Fruit fly (Drosophila melanogaster): ENCODE measurements around the gene kmg.

The kmg gene

DNA sequence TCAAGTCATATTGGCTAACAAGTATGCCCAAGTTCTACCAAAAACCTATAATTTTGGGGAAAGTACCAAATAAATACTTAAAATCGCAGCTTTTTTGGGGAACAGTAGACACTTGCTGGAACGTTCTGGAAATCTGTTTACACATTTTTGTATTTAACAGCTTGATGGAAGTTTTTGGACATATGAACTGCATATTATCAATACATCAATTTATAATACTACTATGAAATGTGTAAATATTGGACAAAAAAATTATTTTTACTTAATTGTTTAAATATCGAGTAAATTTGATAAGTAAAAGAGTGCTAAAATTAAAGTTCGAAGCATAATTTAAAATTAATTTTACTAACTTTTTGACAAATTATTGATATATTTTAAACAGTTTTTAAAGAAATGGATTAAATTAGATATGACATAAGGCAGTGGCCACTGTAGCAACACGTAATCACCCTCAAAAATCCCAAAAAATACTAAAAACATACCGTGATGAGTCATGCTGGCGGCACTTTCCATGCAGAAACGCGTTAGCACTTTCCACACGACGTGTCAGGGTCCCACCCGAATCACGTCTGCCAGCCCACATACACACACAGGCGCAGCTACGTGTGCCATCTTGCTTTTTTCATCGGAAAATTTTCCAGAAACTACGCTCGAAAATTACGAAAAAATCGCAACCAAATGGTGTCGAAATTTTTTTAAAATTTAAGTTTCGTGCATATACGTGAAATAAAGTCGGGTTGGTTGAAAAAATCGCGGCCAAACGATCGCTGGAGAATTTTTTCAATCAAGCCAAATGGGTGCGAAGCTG, 4.9 kb downstream of the kmg start, which contains the start of gene Sirt1 (continued):
- TF ChIP-seq CG32264 (GFP tag; optimal IDR thresholded peaks at IDR 0.05): peak; percentile 15
- TF ChIP-seq Vsx2 (GFP tag; optimal IDR thresholded peaks at IDR 0.05; ENCODE audit: partially characterized antibody): no peak
- TF ChIP-seq dsf (GFP tag; optimal IDR thresholded peaks at IDR 0.05; ENCODE audit: borderline replicate concordance): peak; percentile 51

DNA sequence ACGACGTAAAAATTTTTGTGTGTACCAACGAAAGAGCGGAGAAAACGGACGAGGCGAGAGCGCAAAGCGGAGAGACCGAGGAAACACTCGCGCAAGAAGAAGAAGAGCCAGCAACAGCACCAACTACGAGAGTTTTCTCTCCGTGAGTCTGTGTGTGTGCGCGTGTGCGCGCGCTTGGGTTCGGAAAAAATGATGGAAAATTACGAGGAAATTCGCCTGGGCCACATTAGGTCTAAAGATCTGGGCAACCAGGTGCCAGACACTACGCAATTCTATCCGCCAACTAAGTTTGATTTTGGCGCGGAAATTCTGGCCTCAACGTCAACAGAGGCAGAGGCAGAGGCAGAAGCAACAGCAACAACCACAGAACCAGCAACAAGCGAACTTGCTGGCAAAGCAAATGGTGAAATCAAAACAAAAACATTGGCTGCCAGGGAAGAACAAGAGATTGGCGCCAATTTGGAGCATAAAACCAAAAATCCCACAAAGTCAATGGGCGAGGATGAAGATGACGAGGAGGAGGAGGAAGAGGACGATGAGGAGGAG, 5.5 kb downstream of the kmg start, which contains the start of gene DnaJ-H:
DnaJ-H (minus strand) TSS at position 271 of the 546 bp plus-strand sequence.
- TF ChIP-seq psq (GFP tag; optimal IDR thresholded peaks at IDR 0.05): peak; percentile 99
- no peak for TF ChIP-seq foxo (GFP tag; optimal IDR thresholded peaks at IDR 0.05)
- TF ChIP-seq dl (GFP tag; optimal IDR thresholded peaks at IDR 0.05; ENCODE audit: insufficient read depth in 1 of 2, partially characterized antibody in 2 of 2): peak in 1 of 2 experiments; percentile 9
- peak; percentile 50 for TF ChIP-seq Dif (GFP tag; optimal IDR thresholded peaks at IDR 0.05; ENCODE audit: partially characterized antibody)
- TF ChIP-seq Jra (GFP tag; optimal IDR thresholded peaks at IDR 0.05): no peak

DNA sequence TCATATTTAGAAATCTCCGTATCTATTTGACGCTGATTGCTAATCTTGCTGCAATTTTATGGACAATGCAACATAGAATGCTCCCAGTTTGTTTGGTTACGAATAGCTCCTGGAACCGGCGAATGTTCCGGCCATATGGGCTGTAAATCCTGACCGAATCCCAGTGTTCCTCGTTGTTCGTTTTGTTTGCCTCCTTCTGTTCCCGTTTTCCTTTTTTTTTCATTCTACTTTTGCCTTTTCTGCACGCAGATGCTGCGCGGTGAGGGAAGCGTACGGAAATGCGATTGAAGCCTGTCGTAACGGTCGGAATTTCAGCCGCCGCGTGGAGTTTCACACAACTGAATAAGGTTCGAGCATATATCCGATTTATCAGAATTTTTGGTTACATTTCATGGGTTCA, 15.8 kb downstream of the kmg start, which contains the start of gene CG43925:
CG43925 (plus strand) TSS at position 301 of the 400 bp plus-strand sequence.
- TF ChIP-seq Jra (GFP tag; optimal IDR thresholded peaks at IDR 0.05): no peak
- no peak for TF ChIP-seq usp (GFP tag; optimal IDR thresholded peaks at IDR 0.05)
- TF ChIP-seq br (GFP tag; optimal IDR thresholded peaks at IDR 0.05): no peak
- TF ChIP-seq CG32264 (GFP tag; optimal IDR thresholded peaks at IDR 0.05): no peak
- TF ChIP-seq h (GFP tag; optimal IDR thresholded peaks at IDR 0.05): no peak
- TF ChIP-seq Dif (GFP tag; optimal IDR thresholded peaks at IDR 0.05; ENCODE audit: partially characterized antibody): no peak
- TF ChIP-seq dmrt93B (GFP tag; optimal IDR thresholded peaks at IDR 0.05): no peak
- no peak for TF ChIP-seq GATAd (GFP tag; optimal IDR thresholded peaks at IDR 0.05)
- no peak for TF ChIP-seq dl (GFP tag; optimal IDR thresholded peaks at IDR 0.05; ENCODE audit: insufficient read depth in 1 of 2, partially characterized antibody in 2 of 2)
- TF ChIP-seq sage (GFP tag; optimal IDR thresholded peaks at IDR 0.05): no peak

DNA sequence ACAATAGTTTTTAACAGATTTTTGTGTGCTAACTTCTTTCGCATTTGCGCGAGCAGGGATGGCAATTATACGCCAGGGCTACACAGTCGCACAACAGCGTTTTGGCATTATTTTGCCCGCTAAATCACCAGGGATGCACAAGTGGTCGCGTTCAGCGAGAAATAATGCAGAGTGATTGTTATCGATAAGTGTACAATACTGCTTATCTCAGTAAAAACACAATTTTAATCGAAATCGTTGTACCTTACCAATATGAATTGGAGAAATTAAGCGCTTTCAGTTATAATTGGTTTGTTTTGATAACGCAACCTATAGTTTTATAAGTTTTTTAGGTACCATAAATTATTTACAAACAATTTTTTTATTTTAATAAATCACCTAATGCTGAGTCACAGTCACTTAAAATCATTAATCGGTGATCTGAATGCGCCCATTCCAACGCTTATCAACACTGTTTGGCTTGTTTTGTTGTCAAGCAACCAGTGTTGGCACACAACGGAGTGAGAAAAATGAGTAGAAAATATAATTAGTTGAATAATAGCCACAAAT, 16.4 kb downstream of the kmg start, which contains the start of the genes Sfmbt and CG5439:
Sfmbt (minus strand) TSS at position 85 of the 549 bp plus-strand sequence.
CG5439 (plus strand) TSS at position 450 of the 549 bp plus-strand sequence.
- TF ChIP-seq pan (optimal IDR thresholded peaks at IDR 0.05) (no peak), usp (GFP tag; optimal IDR thresholded peaks at IDR 0.05) (no peak), jim (GFP tag; optimal IDR thresholded peaks at IDR 0.05) (no peak), CrebA (GFP tag; optimal IDR thresholded peaks at IDR 0.05; ENCODE audit: borderline replicate concordance) (no peak), Sp1 (GFP tag; optimal IDR thresholded peaks at IDR 0.05) (peak; percentile 76), CG32264 (GFP tag; optimal IDR thresholded peaks at IDR 0.05) (peak; percentile 40), Hr78 (GFP tag; optimal IDR thresholded peaks at IDR 0.05) (no peak), tai (GFP tag; optimal IDR thresholded peaks at IDR 0.05) (no peak), br (GFP tag; optimal IDR thresholded peaks at IDR 0.05) (peak; percentile 76), dsf (GFP tag; optimal IDR thresholded peaks at IDR 0.05; ENCODE audit: borderline replicate concordance) (peak; percentile 78), N (GFP tag; optimal IDR thresholded peaks at IDR 0.05) (no peak), h (GFP tag; optimal IDR thresholded peaks at IDR 0.05) (peak; percentile 84), Jra (GFP tag; optimal IDR thresholded peaks at IDR 0.05) (no peak), CG9705 (GFP tag; optimal IDR thresholded peaks at IDR 0.05) (peak; percentile 77), Rel (GFP tag; optimal IDR thresholded peaks at IDR 0.05) (no peak), Rel (tag; optimal IDR thresholded peaks at IDR 0.05) (peak; percentile 31), Hr83 (GFP tag; optimal IDR thresholded peaks at IDR 0.05; ENCODE audit: poor library complexity, severe bottlenecking) (peak; percentile 86), ey (GFP tag; optimal IDR thresholded peaks at IDR 0.05) (peak; percentile 76), HLH106 (tag; optimal IDR thresholded peaks at IDR 0.05) (peak; percentile 84), GATAd (GFP tag; optimal IDR thresholded peaks at IDR 0.05) (peak; percentile 63), foxo (GFP tag; optimal IDR thresholded peaks at IDR 0.05) (peak in 1 of 2 experiments; percentile 87), OdsH (GFP tag; optimal IDR thresholded peaks at IDR 0.05) (peak; percentile 73), rgr (GFP tag; optimal IDR thresholded peaks at IDR 0.05) (peak; percentile 77), Mio (GFP tag; optimal IDR thresholded peaks at IDR 0.05) (peak; percentile 41), sv (GFP tag; optimal IDR thresholded peaks at IDR 0.05) (peak; percentile 79), Vsx2 (GFP tag; optimal IDR thresholded peaks at IDR 0.05; ENCODE audit: partially characterized antibody) (no peak), psq (GFP tag; optimal IDR thresholded peaks at IDR 0.05) (peak; percentile 68), lola (GFP tag; optimal IDR thresholded peaks at IDR 0.05) (no peak), dmrt93B (GFP tag; optimal IDR thresholded peaks at IDR 0.05) (no peak), fru (GFP tag; optimal IDR thresholded peaks at IDR 0.05) (peak; percentile 81)
